Worm (Caenorhabditis elegans): ENCODE results near the gene ZK84.5.
A peak's percentile ranks its signal among the peaks of the same experiment; 100 is the strongest.

The ZK84.5 gene

DNA sequence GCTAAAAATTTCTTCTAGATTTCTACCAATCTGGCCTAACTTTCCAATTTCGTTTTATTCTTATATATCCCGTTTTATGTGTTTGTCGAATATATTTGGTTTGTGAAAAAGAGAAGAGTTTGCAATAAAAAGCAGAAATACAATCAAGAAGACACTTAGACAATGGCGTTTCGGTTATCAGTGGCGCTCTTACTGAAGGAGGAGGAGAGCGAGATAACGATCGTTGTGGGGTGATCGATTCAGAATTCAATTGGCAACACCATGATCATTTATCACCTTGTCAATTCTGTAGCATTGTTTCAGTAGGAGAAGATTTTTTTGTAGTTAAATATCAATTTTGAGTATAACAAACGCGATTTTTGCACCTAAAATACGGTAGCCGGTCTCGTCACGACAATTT, 33.2 kb upstream of the ZK84.5 start (continued):
- TF ChIP-seq lin-29 (GFP tag; IDR thresholded peaks at IDR 0.05) (no peak), saeg-2 (GFP tag; IDR thresholded peaks at IDR 0.05) (no peak), R02D3.7 (tag; optimal IDR thresholded peaks at IDR 0.05) (no peak), lin-15B (tag; optimal IDR thresholded peaks at IDR 0.05) (no peak), T26A8.4 (GFP tag; IDR thresholded peaks at IDR 0.05) (no peak), snpc-4 (tag; optimal IDR thresholded peaks at IDR 0.05) (no peak), tag-97 (GFP tag; IDR thresholded peaks at IDR 0.05) (no peak), zfp-3 (GFP tag; conservative IDR thresholded peaks at IDR 0.05) (no peak), nhr-25 (tag; optimal IDR thresholded peaks at IDR 0.05; ENCODE audit: borderline replicate concordance, insufficient read depth) (no peak), fos-1 (tag; optimal IDR thresholded peaks at IDR 0.05) (no peak)

DNA sequence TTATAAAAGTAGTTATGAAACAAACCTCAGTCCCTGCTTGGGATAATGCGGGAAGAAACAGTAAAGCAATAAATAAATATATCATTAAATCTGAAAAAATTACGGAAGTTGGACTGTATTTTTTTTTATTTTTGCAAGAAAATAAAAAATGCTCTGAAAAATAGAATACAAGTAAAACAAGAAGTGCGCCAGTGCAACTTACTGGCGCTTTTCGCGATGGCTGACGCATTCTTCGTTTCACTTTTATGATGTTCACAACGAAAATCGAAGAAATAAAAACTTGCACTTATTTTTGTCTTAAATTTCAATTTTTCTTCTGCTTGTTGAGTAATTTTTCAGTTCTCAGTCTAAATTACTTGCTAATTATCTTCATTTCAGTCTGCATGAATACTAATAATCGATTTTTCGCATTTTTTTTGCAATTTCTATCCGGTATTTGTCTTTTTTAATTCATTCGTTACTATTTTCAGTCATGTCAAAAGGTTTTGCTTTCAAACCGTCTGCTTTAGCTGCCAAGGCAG, 31.4 kb upstream of the ZK84.5 start, which contains the start of the genes R12C12.6 and ran-5:
Gene R12C12.6, minus strand, starts transcription at position 229 of the 521 bp plus-strand sequence.
Gene ran-5, plus strand, starts transcription at position 471 of the 521 bp plus-strand sequence.
- TF ChIP-seq dpl-1 (GFP tag; optimal IDR thresholded peaks at IDR 0.05) (peak; percentile 83), daf-19 (GFP tag; conservative IDR thresholded peaks at IDR 0.05) (no peak), lsy-2 (tag; optimal IDR thresholded peaks at IDR 0.05) (peak in 1 of 2 experiments; percentile 92), T26A8.4 (GFP tag; IDR thresholded peaks at IDR 0.05) (peak; percentile 81), unc-62 (GFP tag; optimal IDR thresholded peaks at IDR 0.05 in 1 of 2) (peak in 1 of 2 experiments; percentile 42), unc-62 (tag; optimal IDR thresholded peaks at IDR 0.05) (no peak), hmg-1.1 (GFP tag; IDR thresholded peaks at IDR 0.05) (peak; percentile 66), lin-1 (GFP tag; IDR thresholded peaks at IDR 0.05) (no peak), attf-4 (tag; optimal IDR thresholded peaks at IDR 0.05) (no peak), zip-11 (GFP tag; IDR thresholded peaks at IDR 0.05) (no peak), arid-1 (GFP tag; conservative IDR thresholded peaks at IDR 0.05) (peak; percentile 71; the same call in 1 of the 2 replicates), spr-3 (GFP tag; optimal IDR thresholded peaks at IDR 0.05) (peak; percentile 40), hlh-11 (tag; optimal IDR thresholded peaks at IDR 0.05) (peak; percentile 68), nhr-28 (tag; optimal IDR thresholded peaks at IDR 0.05) (peak; percentile 62), daf-12 (tag; optimal IDR thresholded peaks at IDR 0.05) (no peak), php-3 (GFP tag; IDR thresholded peaks at IDR 0.05) (no peak), pqm-1 (tag; optimal IDR thresholded peaks at IDR 0.05) (peak; percentile 32), dmd-9 (GFP tag; IDR thresholded peaks at IDR 0.05) (peak; percentile 76), F49E8.2 (tag; optimal IDR thresholded peaks at IDR 0.05; ENCODE audit: borderline replicate concordance) (peak; percentile 63), fos-1 (tag; optimal IDR thresholded peaks at IDR 0.05) (no peak), ztf-11 (tag; optimal IDR thresholded peaks at IDR 0.05) (no peak), fkh-10 (GFP tag; optimal IDR thresholded peaks at IDR 0.05) (no peak), hlh-30 (tag; optimal IDR thresholded peaks at IDR 0.05; ENCODE audit: insufficient read depth) (peak; percentile 71), nhr-77 (tag; optimal IDR thresholded peaks at IDR 0.05) (peak; percentile 32), nhr-6 (tag; optimal IDR thresholded peaks at IDR 0.05) (peak; percentile 52), mdl-1 (tag; optimal IDR thresholded peaks at IDR 0.05) (peak in 1 of 2 experiments; percentile 9), ceh-20 (GFP tag; IDR thresholded peaks at IDR 0.05) (peak; percentile 59; the same call in 1 of the 2 replicates), pha-4 (GFP tag; IDR thresholded peaks at IDR 0.05) (peak; percentile 57; the same call in 1 of the 2 replicates), pha-4 (tag; optimal IDR thresholded peaks at IDR 0.05) (peak; percentile 69), nhr-42 (GFP tag; IDR thresholded peaks at IDR 0.05) (peak; percentile 71; the same call in 1 of the 2 replicates), F37D6.2 (tag; optimal IDR thresholded peaks at IDR 0.05) (peak; percentile 56), lin-13 (GFP tag; optimal IDR thresholded peaks at IDR 0.05) (peak; percentile 16), lin-39 (tag; optimal IDR thresholded peaks at IDR 0.05) (no peak), mes-2 (tag; optimal IDR thresholded peaks at IDR 0.05; ENCODE audit: poor library complexity, severe bottlenecking) (peak; percentile 94), dmd-8 (GFP tag; IDR thresholded peaks at IDR 0.05) (no peak), madf-9 (GFP tag; conservative IDR thresholded peaks at IDR 0.05) (0 out of 2 replicates have a peak, but pooled peaks have one; percentile 37), duxl-1 (tag; optimal IDR thresholded peaks at IDR 0.05; ENCODE audit: poor library complexity) (peak; percentile 81), nhr-11 (tag; optimal IDR thresholded peaks at IDR 0.05) (peak; percentile 25), zfp-2 (tag; optimal IDR thresholded peaks at IDR 0.05) (peak; percentile 13), nhr-25 (tag; optimal IDR thresholded peaks at IDR 0.05; ENCODE audit: borderline replicate concordance, insufficient read depth) (no peak), lin-29 (GFP tag; IDR thresholded peaks at IDR 0.05) (0 out of 2 replicates have a peak, but pooled peaks have one; percentile 34), snpc-1.2 (GFP tag; IDR thresholded peaks at IDR 0.05) (no peak)

All from whole organism, L4 larva.